Fruit fly (Drosophila melanogaster): Measurements from ENCODE around the gene CecA2.

CecA2 gene

dm6 chr3R:30203104-30203986 is 8.6 kb upstream of the CecA2 start (continued):
- TF ChIP-seq Adf1 (GFP tag; IDR thresholded peaks at IDR 0.05) = peak; percentile 99
- TF ChIP-seq ara (GFP tag; IDR thresholded peaks at IDR 0.05) = peak; percentile 89
- TF ChIP-seq bowl (GFP tag; IDR thresholded peaks at IDR 0.05) = peak; percentile 94
- peak; percentile 88 for TF ChIP-seq CG8388 (GFP tag; optimal IDR thresholded peaks at IDR 0.05)
- peak; percentile 96 for TF ChIP-seq CG18476 (GFP tag; optimal IDR thresholded peaks at IDR 0.05)
- TF ChIP-seq lab (GFP tag; optimal IDR thresholded peaks at IDR 0.05) = peak; percentile 98
- peak; percentile 81 for TF ChIP-seq CG3847 (GFP tag; IDR thresholded peaks at IDR 0.05)
- TF ChIP-seq rib (GFP tag; IDR thresholded peaks at IDR 0.05) = peak; percentile 78; the same call in 1 of the 2 replicates
- peak; percentile 97 for TF ChIP-seq CG1647 (GFP tag; optimal IDR thresholded peaks at IDR 0.05)
- peak in 1 of 3 experiments; percentile 86 for TF ChIP-seq Stat92E (GFP tag; optimal IDR thresholded peaks at IDR 0.05)
- TF ChIP-seq Lpt (GFP tag; optimal IDR thresholded peaks at IDR 0.05) = no peak
- no peak for TF ChIP-seq zen2 (GFP tag; IDR thresholded peaks at IDR 0.05; ENCODE audit: partially characterized antibody)
- TF ChIP-seq CG6765 (GFP tag; optimal IDR thresholded peaks at IDR 0.05) = peak; percentile 90
- TF ChIP-seq CG11085 (GFP tag; IDR thresholded peaks at IDR 0.05) = peak; percentile 86
- TF ChIP-seq ind (GFP tag; optimal IDR thresholded peaks at IDR 0.05) = peak; percentile 99
- peak; percentile 91 for TF ChIP-seq CG12391 (tag; optimal IDR thresholded peaks at IDR 0.05)
- peak; percentile 95 for TF ChIP-seq Asciz (GFP tag; optimal IDR thresholded peaks at IDR 0.05)
- TF ChIP-seq wor (GFP tag; IDR thresholded peaks at IDR 0.05) = peak; percentile 92
- peak; percentile 92 for TF ChIP-seq CG43689 (GFP tag; IDR thresholded peaks at IDR 0.05)
- 0 out of 2 replicates have a peak, but pooled peaks have one; percentile 54 for TF ChIP-seq Doc2 (GFP tag; IDR thresholded peaks at IDR 0.05)
- 0 out of 2 replicates have a peak, but pooled peaks have one; percentile 3 for TF ChIP-seq unc-4 (GFP tag; IDR thresholded peaks at IDR 0.05; ENCODE audit: partially characterized antibody)
- no peak for TF ChIP-seq D (optimal IDR thresholded peaks at IDR 0.05)
- peak; percentile 97 for TF ChIP-seq D (GFP tag; optimal IDR thresholded peaks at IDR 0.05)
- peak in 1 of 2 experiments; percentile 97 for TF ChIP-seq Eip74EF (GFP tag; optimal IDR thresholded peaks at IDR 0.05)
- peak; percentile 52; the same call in 1 of the 2 replicates for TF ChIP-seq chm (GFP tag; IDR thresholded peaks at IDR 0.05)
- peak; percentile 99 for TF ChIP-seq CG13624 (GFP tag; optimal IDR thresholded peaks at IDR 0.05)
- TF ChIP-seq CG1024 (GFP tag; IDR thresholded peaks at IDR 0.05) = peak; percentile 90
- peak; percentile 90 for TF ChIP-seq NfI (GFP tag; optimal IDR thresholded peaks at IDR 0.05)
- peak in 1 of 2 experiments; percentile 59 for TF ChIP-seq tll (GFP tag; optimal IDR thresholded peaks at IDR 0.05)
- peak; percentile 81 for TF ChIP-seq CG2202 (tag; optimal IDR thresholded peaks at IDR 0.05)
- TF ChIP-seq CG7963 (GFP tag; IDR thresholded peaks at IDR 0.05; ENCODE audit: partially characterized antibody) = no peak
- TF ChIP-seq CG18599 (GFP tag; optimal IDR thresholded peaks at IDR 0.05) = peak; percentile 98
- TF ChIP-seq da (GFP tag; optimal IDR thresholded peaks at IDR 0.05) = peak; percentile 85
- peak; percentile 70 for TF ChIP-seq cas (GFP tag; IDR thresholded peaks at IDR 0.05)
- TF ChIP-seq NC2β (GFP tag; optimal IDR thresholded peaks at IDR 0.05) = peak; percentile 84
- peak; percentile 98 for TF ChIP-seq sisA (GFP tag; IDR thresholded peaks at IDR 0.05)
- TF ChIP-seq chn (GFP tag; optimal IDR thresholded peaks at IDR 0.05) = peak; percentile 93
- TF ChIP-seq CG3995 (GFP tag; optimal IDR thresholded peaks at IDR 0.05) = peak; percentile 78
- no peak for TF ChIP-seq eve (GFP tag; optimal IDR thresholded peaks at IDR 0.05)
- TF ChIP-seq Neu2 (GFP tag; optimal IDR thresholded peaks at IDR 0.05; ENCODE audit: borderline replicate concordance) = peak; percentile 92
- TF ChIP-seq CG18262 (tag; optimal IDR thresholded peaks at IDR 0.05) = peak; percentile 94
- TF ChIP-seq CG13894 (tag; optimal IDR thresholded peaks at IDR 0.05) = peak; percentile 85
- TF ChIP-seq CG17359 (tag; optimal IDR thresholded peaks at IDR 0.05) = peak; percentile 98
- TF ChIP-seq tio (GFP tag; optimal IDR thresholded peaks at IDR 0.05) = peak; percentile 92
- TF ChIP-seq CG13775 (GFP tag; optimal IDR thresholded peaks at IDR 0.05) = peak; percentile 85
- peak; percentile 83 for TF ChIP-seq Usf (GFP tag; optimal IDR thresholded peaks at IDR 0.05)
- TF ChIP-seq HLH54F (GFP tag; optimal IDR thresholded peaks at IDR 0.05) = peak; percentile 94
- peak; percentile 94 for TF ChIP-seq Atf-2 (GFP tag; optimal IDR thresholded peaks at IDR 0.05)

Measured in whole organism, embryonic.